Fruit fly (Drosophila melanogaster): ENCODE data around the gene CG31087.

DNA sequence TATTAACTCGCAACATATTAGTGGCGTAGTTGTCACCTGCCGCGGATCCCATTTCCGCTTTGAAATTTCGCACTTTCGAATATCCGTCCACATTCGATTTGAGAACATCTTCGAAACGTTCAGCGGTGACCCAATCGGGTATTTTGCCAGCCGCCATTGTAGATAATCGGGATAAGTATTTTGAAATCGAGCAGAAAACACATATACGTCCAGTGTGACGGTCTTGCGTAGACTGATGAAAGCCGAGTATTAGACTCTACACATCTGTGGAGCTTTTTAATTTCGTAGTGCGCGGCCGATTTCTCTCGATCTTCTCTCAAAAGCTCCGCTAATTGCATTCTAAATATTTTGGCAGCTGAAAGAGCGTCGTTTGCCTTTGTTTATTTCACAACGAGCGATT, 15.4 kb upstream of the CG31087 start, which contains the start of gene CHKov1:
- TF ChIP-seq h (optimal IDR thresholded peaks at IDR 0.05): no peak
- no peak for TF ChIP-seq psq (optimal IDR thresholded peaks at IDR 0.05)
- no peak for TF ChIP-seq insv (optimal IDR thresholded peaks at IDR 0.05)
- TF ChIP-seq Myc (optimal IDR thresholded peaks at IDR 0.05): no peak

Data from Kc167 (cell line).